Worm (Caenorhabditis elegans) whole organism, L2 larva: ENCODE results near the gene lron-13.

ENCODE experiments used
- C34F6.9 ChIP-seq: fragments of 150-350 bp; optimal IDR thresholded peaks from 2 replicates; lab custom pipeline; 2014; ENCODE audit warnings: missing biosample characterization, missing genetic modification characterization
- F13H6.1 ChIP-seq: sonication (generic microtip); optimal IDR thresholded peaks from 2 replicates; lab custom pipeline; 2016; ENCODE audit warnings: missing genetic modification characterization, missing compliant biosample characterization
- R02D3.7 ChIP-seq: fragments of 150-350 bp; optimal IDR thresholded peaks from 2 replicates; lab custom pipeline; 2014; ENCODE audit warnings: missing biosample characterization, missing genetic modification characterization
- Y55F3AM.14 ChIP-seq: fragments of 200-800 bp; sonication (Bioruptor generic); optimal IDR thresholded peaks from 2 replicates; lab custom pipeline; 2018; ENCODE audit warnings: mild to moderate bottlenecking, missing genetic modification characterization, missing compliant biosample characterization
- ZK546.5 ChIP-seq: sonication (generic microtip); optimal IDR thresholded peaks from 2 replicates; lab custom pipeline; 2017; ENCODE audit warnings: missing biosample characterization, missing genetic modification characterization
- alr-1 ChIP-seq: fragments of 150-350 bp; optimal IDR thresholded peaks from 2 replicates; lab custom pipeline; 2014; ENCODE audit warnings: missing biosample characterization, missing genetic modification characterization
- aly-2 ChIP-seq: fragments of 150-350 bp; optimal IDR thresholded peaks from 2 replicates; lab custom pipeline; 2014; ENCODE audit warnings: missing biosample characterization, missing genetic modification characterization
- ama-1 ChIP-seq: fragments of 150-350 bp; optimal IDR thresholded peaks from 2 replicates; lab custom pipeline; 2018; ENCODE audit warnings: inconsistent platforms
- blmp-1 ChIP-seq: sonication (generic microtip); optimal IDR thresholded peaks from 2 replicates; lab custom pipeline; 2017; ENCODE audit warnings: missing genetic modification characterization, mild to moderate bottlenecking, missing compliant biosample characterization, antibody characterized with exemption, moderate library complexity; ENCODE audit not compliant: insufficient read depth
- ceh-16 ChIP-seq: fragments of 150-350 bp; optimal IDR thresholded peaks from 2 replicates; lab custom pipeline; 2014; ENCODE audit warnings: missing biosample characterization, missing genetic modification characterization
- ceh-82 ChIP-seq: fragments of 150-350 bp; optimal IDR thresholded peaks from 2 replicates; lab custom pipeline; 2014; ENCODE audit warnings: missing biosample characterization, missing genetic modification characterization
- crh-2 ChIP-seq: sonication (generic microtip); optimal IDR thresholded peaks from 2 replicates; lab custom pipeline; 2017; ENCODE audit warnings: missing biosample characterization, missing genetic modification characterization
- dmd-4 ChIP-seq: sonication (generic microtip); optimal IDR thresholded peaks from 2 replicates; lab custom pipeline; 2017; ENCODE audit warnings: missing biosample characterization, missing genetic modification characterization
- egl-27 ChIP-seq: sonication (generic microtip); optimal IDR thresholded peaks from 3 replicates; lab custom pipeline; 2017; ENCODE audit warnings: missing biosample characterization, missing genetic modification reagents, missing genetic modification characterization
- elt-1 ChIP-seq: fragments of 150-350 bp; optimal IDR thresholded peaks from 2 replicates; lab custom pipeline; 2014; ENCODE audit warnings: missing biosample characterization, missing genetic modification characterization
- elt-3 ChIP-seq: sonication (generic microtip); optimal IDR thresholded peaks from 2 replicates; lab custom pipeline; 2017; ENCODE audit warnings: missing biosample characterization, missing genetic modification characterization
- fos-1 ChIP-seq: fragments of 150-350 bp; optimal IDR thresholded peaks from 2 replicates; lab custom pipeline; 2014; ENCODE audit warnings: missing biosample characterization, missing genetic modification characterization
- gmeb-1 ChIP-seq: fragments of 150-350 bp; optimal IDR thresholded peaks from 2 replicates; lab custom pipeline; 2014; ENCODE audit warnings: missing biosample characterization, missing genetic modification characterization
- lin-11 ChIP-seq: fragments of 150-350 bp; sonication (generic microtip); optimal IDR thresholded peaks from 2 replicates; lab custom pipeline; 2014; ENCODE audit warnings: missing biosample characterization, missing genetic modification characterization, inconsistent platforms, mixed read lengths
- lin-13 ChIP-seq: fragments of 150-350 bp; optimal IDR thresholded peaks from 2 replicates; lab custom pipeline; 2014; ENCODE audit warnings: missing biosample characterization, missing genetic modification reagents, missing genetic modification characterization
- lin-39 ChIP-seq: fragments of 150-350 bp; optimal IDR thresholded peaks from 2 replicates; lab custom pipeline; 2014; ENCODE audit warnings: missing biosample characterization, missing genetic modification reagents, missing genetic modification characterization
- lsy-2 ChIP-seq, 2 experiments: fragments of 150-350 bp in 1 of 2; sonication (generic microtip) in 1 of 2; optimal IDR thresholded peaks; 2 replicates each; lab custom pipeline; 2014 to 2017; ENCODE audit warnings: missing biosample characterization in 2 of 2, missing genetic modification characterization in 2 of 2
- mab-5 ChIP-seq: fragments of 150-350 bp; optimal IDR thresholded peaks from 2 replicates; lab custom pipeline; 2014; ENCODE audit warnings: missing biosample characterization, missing genetic modification characterization
- mbf-1 ChIP-seq: sonication (generic microtip); optimal IDR thresholded peaks from 2 replicates; lab custom pipeline; 2017; ENCODE audit warnings: missing biosample characterization, missing genetic modification characterization
- mdl-1 ChIP-seq, 2 experiments: fragments of 150-350 bp in 1 of 2; sonication (generic microtip) in 1 of 2; optimal IDR thresholded peaks; 2 replicates each; lab custom pipeline; 2017; ENCODE audit warnings: missing biosample characterization in 2 of 2, missing genetic modification characterization in 2 of 2
- nhr-10 ChIP-seq: sonication (generic microtip); optimal IDR thresholded peaks from 2 replicates; lab custom pipeline; 2017; ENCODE audit warnings: missing biosample characterization, missing genetic modification characterization
- nhr-11 ChIP-seq: fragments of 150-350 bp; optimal IDR thresholded peaks from 2 replicates; lab custom pipeline; 2014; ENCODE audit warnings: missing biosample characterization, missing genetic modification characterization
- nhr-12 ChIP-seq: fragments of 150-350 bp; optimal IDR thresholded peaks from 2 replicates; lab custom pipeline; 2014; ENCODE audit warnings: missing biosample characterization, missing genetic modification characterization
- nhr-129 ChIP-seq: fragments of 150-350 bp; optimal IDR thresholded peaks from 2 replicates; lab custom pipeline; 2014; ENCODE audit warnings: missing biosample characterization, missing genetic modification characterization
- nhr-21 ChIP-seq: fragments of 150-350 bp; optimal IDR thresholded peaks from 2 replicates; lab custom pipeline; 2014; ENCODE audit warnings: missing biosample characterization, missing genetic modification characterization
- nhr-23 ChIP-seq: fragments of 150-350 bp; optimal IDR thresholded peaks from 2 replicates; lab custom pipeline; 2014; ENCODE audit warnings: missing biosample characterization, missing genetic modification reagents, missing genetic modification characterization
- nhr-237 ChIP-seq: fragments of 150-350 bp; optimal IDR thresholded peaks from 2 replicates; lab custom pipeline; 2014; ENCODE audit warnings: missing biosample characterization, missing genetic modification characterization
- nhr-25 ChIP-seq: fragments of 150-350 bp; sonication (generic microtip); optimal IDR thresholded peaks from 3 replicates; lab custom pipeline; 2014; ENCODE audit warnings: missing biosample characterization, missing genetic modification characterization
- nhr-6 ChIP-seq: fragments of 150-350 bp; optimal IDR thresholded peaks from 2 replicates; lab custom pipeline; 2014; ENCODE audit warnings: missing biosample characterization, missing genetic modification characterization
- nhr-77 ChIP-seq: fragments of 150-350 bp; optimal IDR thresholded peaks from 2 replicates; lab custom pipeline; 2014; ENCODE audit warnings: missing biosample characterization, missing genetic modification characterization
- peb-1 ChIP-seq: fragments of 150-350 bp; optimal IDR thresholded peaks from 2 replicates; lab custom pipeline; 2014; ENCODE audit warnings: missing biosample characterization, missing genetic modification characterization
- sem-4 ChIP-seq: fragments of 150-350 bp; optimal IDR thresholded peaks from 2 replicates; lab custom pipeline; 2014; ENCODE audit warnings: missing biosample characterization, missing genetic modification reagents, missing genetic modification characterization
- skn-1 ChIP-seq: sonication (generic microtip); optimal IDR thresholded peaks from 2 replicates; lab custom pipeline; 2017; ENCODE audit warnings: missing biosample characterization, missing genetic modification characterization
- sma-3 ChIP-seq: sonication (generic microtip); optimal IDR thresholded peaks from 2 replicates; lab custom pipeline; 2016; ENCODE audit warnings: missing genetic modification reagents, missing genetic modification characterization, missing compliant biosample characterization
- sma-9 ChIP-seq, 2 experiments: fragments of 150-350 bp in 1 of 2; sonication (generic microtip) in 1 of 2; optimal IDR thresholded peaks; 2 replicates each; lab custom pipeline; 2014 to 2016; ENCODE audit warnings: missing genetic modification characterization in 2 of 2, mild to moderate bottlenecking in 1 of 2, missing biosample characterization in 1 of 2, missing compliant biosample characterization in 1 of 2, missing genetic modification reagents in 1 of 2, moderate library complexity in 1 of 2
- snpc-4 ChIP-seq: fragments of 150-350 bp; optimal IDR thresholded peaks from 2 replicates; lab custom pipeline; 2014; ENCODE audit warnings: missing biosample characterization, missing genetic modification characterization
- unc-39 ChIP-seq: fragments of 150-350 bp; optimal IDR thresholded peaks from 2 replicates; lab custom pipeline; 2014; ENCODE audit warnings: missing biosample characterization, missing genetic modification characterization
- unc-55 ChIP-seq: fragments of 150-350 bp; sonication (generic microtip); optimal IDR thresholded peaks from 3 replicates; lab custom pipeline; 2014; ENCODE audit warnings: missing biosample characterization, missing genetic modification reagents, missing genetic modification characterization
- unc-62 ChIP-seq: fragments of 150-350 bp; optimal IDR thresholded peaks from 2 replicates; lab custom pipeline; 2014; ENCODE audit warnings: missing biosample characterization, missing genetic modification reagents, missing genetic modification characterization
- zag-1 ChIP-seq: fragments of 150-350 bp; optimal IDR thresholded peaks from 2 replicates; lab custom pipeline; 2014; ENCODE audit warnings: missing biosample characterization, missing genetic modification characterization
- ztf-1 ChIP-seq: fragments of 200-800 bp; sonication (Bioruptor generic); conservative IDR thresholded peaks from 2 replicates; pipeline ENCODE4 v1.3.6; 2022; ENCODE audit warnings: missing genetic modification characterization, missing compliant biosample characterization
- ztf-11 ChIP-seq: sonication (generic microtip); optimal IDR thresholded peaks from 2 replicates; lab custom pipeline; 2017; ENCODE audit warnings: missing biosample characterization, missing genetic modification characterization
- ztf-4 ChIP-seq: fragments of 150-350 bp; optimal IDR thresholded peaks from 2 replicates; lab custom pipeline; 2014; ENCODE audit warnings: missing biosample characterization, missing genetic modification characterization

The lron-13 gene

ce11 chrIII:13530017-13530416, 2.8 kb downstream of the lron-13 start:
- no peak for TF ChIP-seq snpc-4
- TF ChIP-seq lsy-2 (tag; optimal IDR thresholded peaks at IDR 0.05; lab: Kevin White, UChicago) = peak; percentile 47 to 77
- no peak for TF ChIP-seq nhr-237 (tag; lab: Kevin White, UChicago)
- TF ChIP-seq lin-11 (tag; lab: Kevin White, UChicago) = peak; percentile 71
- no peak for TF ChIP-seq nhr-6 (tag; lab: Kevin White, UChicago)
- TF ChIP-seq unc-62 (GFP tag; lab: Kevin White, UChicago) = no peak
- TF ChIP-seq ztf-1 (GFP tag; lab: Robert Waterston, UW) = no peak
- peak; percentile 21 for TF ChIP-seq sem-4 (tag; lab: Kevin White, UChicago)
- no peak for TF ChIP-seq aly-2 (tag; lab: Kevin White, UChicago)
- TF ChIP-seq egl-27 (tag; lab: Kevin White, UChicago) = no peak
- TF ChIP-seq blmp-1 (tag; lab: Kevin White, UChicago) = peak; percentile 96
- peak; percentile 5 for TF ChIP-seq fos-1 (tag; lab: Kevin White, UChicago)
- TF ChIP-seq skn-1 (tag; lab: Kevin White, UChicago) = no peak
- TF ChIP-seq ztf-4 (tag; lab: Kevin White, UChicago) = no peak
- peak; percentile 60 for TF ChIP-seq nhr-21 (tag; lab: Kevin White, UChicago)
- peak; percentile 53 for TF ChIP-seq nhr-129
- TF ChIP-seq nhr-25 = peak; percentile 70
- no peak for TF ChIP-seq ZK546.5
- TF ChIP-seq ama-1 (lab: Kevin White, UChicago) = no peak
- TF ChIP-seq lin-13 (GFP tag; lab: Kevin White, UChicago) = peak; percentile 76
- no peak for TF ChIP-seq ceh-82
- no peak for TF ChIP-seq nhr-11
- TF ChIP-seq nhr-12 = no peak
- TF ChIP-seq C34F6.9 (tag; lab: Kevin White, UChicago) = peak; percentile 53
- peak; percentile 50 for TF ChIP-seq sma-9 (GFP tag; optimal IDR thresholded peaks at IDR 0.05; lab: Kevin White, UChicago)
- TF ChIP-seq sma-9 (tag; optimal IDR thresholded peaks at IDR 0.05; lab: Kevin White, UChicago) = no peak
- no peak for TF ChIP-seq R02D3.7
- TF ChIP-seq Y55F3AM.14 = no peak
- peak; percentile 70 for TF ChIP-seq crh-2 (tag; lab: Kevin White, UChicago)
- no peak for TF ChIP-seq zag-1
- TF ChIP-seq elt-3 (tag; lab: Kevin White, UChicago) = no peak
- TF ChIP-seq F13H6.1 (tag; lab: Kevin White, UChicago) = peak; percentile 41
- no peak for TF ChIP-seq elt-1
- no peak for TF ChIP-seq sma-3 (GFP tag; lab: Kevin White, UChicago)
- TF ChIP-seq dmd-4 (tag; lab: Kevin White, UChicago) = no peak
- no peak for TF ChIP-seq mdl-1 (tag; optimal IDR thresholded peaks at IDR 0.05; lab: Kevin White, UChicago)
- no peak for TF ChIP-seq nhr-77 (tag; lab: Kevin White, UChicago)
- TF ChIP-seq gmeb-1 (tag; lab: Kevin White, UChicago) = peak; percentile 75
- peak; percentile 3 for TF ChIP-seq mab-5
- TF ChIP-seq nhr-23 (tag; lab: Kevin White, UChicago) = no peak
- TF ChIP-seq ztf-11 (tag; lab: Kevin White, UChicago) = no peak
- TF ChIP-seq alr-1 (tag; lab: Kevin White, UChicago) = no peak
- no peak for TF ChIP-seq ceh-16
- TF ChIP-seq nhr-10 (tag; lab: Kevin White, UChicago) = no peak
- peak; percentile 80 for TF ChIP-seq unc-55 (GFP tag; lab: Kevin White, UChicago)
- TF ChIP-seq unc-39 (tag; lab: Kevin White, UChicago) = no peak
- no peak for TF ChIP-seq mbf-1 (tag; lab: Kevin White, UChicago)
- TF ChIP-seq peb-1 (tag; lab: Kevin White, UChicago) = no peak
- no peak for TF ChIP-seq lin-39 (tag; lab: Kevin White, UChicago)
